Worm (Caenorhabditis elegans): ENCODE measurements around the gene stip-1.

DNA sequence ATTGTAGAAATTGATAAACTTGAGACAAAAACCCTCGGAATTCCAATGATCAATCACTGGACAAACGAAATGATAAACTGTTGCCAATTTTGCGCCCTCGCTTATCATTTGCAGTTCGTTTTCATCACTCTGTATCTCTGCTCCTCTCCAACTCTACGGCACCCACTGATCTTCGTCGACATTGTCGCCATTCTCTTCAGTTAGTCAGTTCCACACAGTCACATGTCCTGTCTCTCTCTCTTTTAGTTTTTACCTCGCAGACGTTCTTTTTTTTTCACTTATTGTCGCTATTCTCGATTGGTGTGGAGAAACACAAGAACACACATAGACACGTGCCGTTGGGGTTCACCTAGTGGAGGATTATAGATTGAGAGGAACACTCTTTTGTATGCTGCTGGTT, 39.2 kb upstream of the stip-1 start:
- TF ChIP-seq nhr-237 (tag; optimal IDR thresholded peaks at IDR 0.05) (no peak), ama-1 (optimal IDR thresholded peaks at IDR 0.05) (peak; percentile 13), snpc-4 (tag; optimal IDR thresholded peaks at IDR 0.05) (peak; percentile 15), egl-27 (tag; optimal IDR thresholded peaks at IDR 0.05) (peak; percentile 16), nhr-25 (tag; optimal IDR thresholded peaks at IDR 0.05) (peak; percentile 86), jun-1 (tag; optimal IDR thresholded peaks at IDR 0.05) (peak; percentile 74), ceh-16 (tag; optimal IDR thresholded peaks at IDR 0.05) (no peak), ztf-11 (tag; optimal IDR thresholded peaks at IDR 0.05) (no peak), mdl-1 (tag; optimal IDR thresholded peaks at IDR 0.05) (peak; percentile 72), ztf-4 (tag; optimal IDR thresholded peaks at IDR 0.05) (no peak), unc-62 (GFP tag; optimal IDR thresholded peaks at IDR 0.05) (no peak), skn-1 (tag; optimal IDR thresholded peaks at IDR 0.05) (peak; percentile 46), ceh-82 (tag; optimal IDR thresholded peaks at IDR 0.05) (no peak), lsy-12 (tag; optimal IDR thresholded peaks at IDR 0.05) (peak; percentile 28)

Data from whole organism, L3 larva.